Worm (Caenorhabditis elegans) whole organism, midembryonic: ENCODE results near the gene ttr-54.

Experiments used
- cog-1 ChIP-seq: sonication (generic microtip); optimal IDR thresholded peaks from 2 replicates; lab custom pipeline; 2016; ENCODE audit warnings: missing genetic modification characterization, missing compliant biosample characterization
- flt-1 ChIP-seq: fragments of 200-800 bp; sonication (Bioruptor generic); IDR thresholded peaks from 2 replicates; pipeline ENCODE4 v1.3.6; 2022; ENCODE audit warnings: missing genetic modification characterization, missing compliant biosample characterization
- klf-2 ChIP-seq: fragments of 200-800 bp; sonication (Bioruptor generic); conservative IDR thresholded peaks from 2 replicates; pipeline ENCODE4 v1.3.6; 2022; ENCODE audit warnings: missing genetic modification reagents, missing genetic modification characterization, missing compliant biosample characterization
- med-1 ChIP-seq: sonication (generic microtip); optimal IDR thresholded peaks from 2 replicates; lab custom pipeline; 2017; ENCODE audit warnings: missing genetic modification characterization, mild to moderate bottlenecking, missing compliant biosample characterization, antibody characterized with exemption, missing genetic modification reagents; ENCODE audit not compliant: insufficient read depth

DNA sequence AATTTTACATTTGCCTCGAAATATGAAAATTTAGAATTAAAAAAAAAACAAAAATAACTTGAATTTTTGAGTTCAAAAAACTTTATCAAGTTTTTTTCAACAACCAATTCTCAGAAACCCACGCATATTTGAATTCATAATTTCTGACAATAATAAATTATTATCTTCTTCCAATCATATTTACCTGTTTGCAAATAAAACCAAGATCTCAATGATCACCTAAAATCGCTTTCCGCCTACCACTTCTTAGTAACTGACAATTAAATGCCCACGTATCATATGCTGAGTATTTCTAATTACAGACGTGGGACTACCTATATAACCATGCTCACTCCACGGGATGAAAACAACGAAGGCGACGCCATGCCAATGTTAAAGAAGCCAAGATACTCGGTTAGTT, 6.1 kb downstream of the ttr-54 start, which contains the start of gene pps-1:
- TF ChIP-seq flt-1 (GFP tag; lab: Robert Waterston, UW), result no peak
- TF ChIP-seq klf-2, result no peak
- TF ChIP-seq med-1 (GFP tag; lab: Kevin White, UChicago), result no peak
- no peak for TF ChIP-seq cog-1 (tag; lab: Kevin White, UChicago)
